Fruit fly (Drosophila melanogaster) whole organism, wandering third instar larva: ENCODE results near the gene CG5103.

Experiments used
- Abd-B ChIP-seq: fragments of >200 bp; optimal IDR thresholded peaks from 2 replicates; lab custom pipeline; 2017; ENCODE audit warnings: missing biosample characterization, missing genetic modification characterization
- CG32264 ChIP-seq: fragments of 200-800 bp; sonication (Bioruptor generic); optimal IDR thresholded peaks from 2 replicates; lab custom pipeline; 2016; ENCODE audit warnings: missing biosample characterization, missing genetic modification characterization
- CrebA ChIP-seq: fragments of 200-800 bp; sonication (Bioruptor generic); optimal IDR thresholded peaks from 2 replicates; lab custom pipeline; 2016; ENCODE audit warnings: missing biosample characterization, mild to moderate bottlenecking, missing genetic modification characterization, borderline replicate concordance
- Dfd ChIP-seq: fragments of >200 bp; optimal IDR thresholded peaks from 2 replicates; lab custom pipeline; 2017; ENCODE audit warnings: missing biosample characterization, missing genetic modification characterization
- Dif ChIP-seq: fragments of 200-275, 200-300 bp; sonication (Bioruptor generic); optimal IDR thresholded peaks from 2 replicates; lab custom pipeline; 2018; ENCODE audit warnings: missing biosample characterization, missing genetic modification characterization; ENCODE audit not compliant: partially characterized antibody
- GATAd ChIP-seq: sonication (Bioruptor generic); optimal IDR thresholded peaks from 2 replicates; lab custom pipeline; 2016; ENCODE audit warnings: missing biosample characterization, missing genetic modification characterization
- Hnf4 ChIP-seq: fragments of 200-800 bp; sonication (Bioruptor generic); optimal IDR thresholded peaks from 2 replicates; lab custom pipeline; 2016; ENCODE audit warnings: missing biosample characterization, mild to moderate bottlenecking, missing genetic modification characterization
- Hr78 ChIP-seq: fragments of >200 bp; optimal IDR thresholded peaks from 2 replicates; lab custom pipeline; 2017; ENCODE audit warnings: missing biosample characterization, missing genetic modification characterization
- Hr83 ChIP-seq: fragments of 200-300 bp; sonication (Bioruptor generic); optimal IDR thresholded peaks from 2 replicates; lab custom pipeline; 2016; ENCODE audit warnings: missing biosample characterization, mild to moderate bottlenecking, missing genetic modification characterization, moderate library complexity; ENCODE audit not compliant: poor library complexity, severe bottlenecking
- Jra ChIP-seq: sonication (Bioruptor generic); optimal IDR thresholded peaks from 2 replicates; lab custom pipeline; 2016; ENCODE audit warnings: missing biosample characterization, missing genetic modification characterization
- Mio ChIP-seq: sonication (Bioruptor generic); optimal IDR thresholded peaks from 2 replicates; lab custom pipeline; 2016; ENCODE audit warnings: missing biosample characterization, missing genetic modification characterization
- Myc ChIP-seq: fragments of >200 bp; optimal IDR thresholded peaks from 2 replicates; lab custom pipeline; 2017
- N ChIP-seq: fragments of >200 bp; optimal IDR thresholded peaks from 2 replicates; lab custom pipeline; 2018; ENCODE audit warnings: missing biosample characterization, missing external identifiers, missing genetic modification characterization
- Rel ChIP-seq, 2 experiments: fragments of 200-800 bp; sonication (Bioruptor generic) in 1 of 2; optimal IDR thresholded peaks; 2 replicates in 1 of 2; 3 replicates in 1 of 2; lab custom pipeline; 2016 to 2019; ENCODE audit warnings: mild to moderate bottlenecking in 2 of 2, missing biosample characterization in 2 of 2, missing genetic modification characterization in 2 of 2, moderate library complexity in 1 of 2
- Vsx2 ChIP-seq: fragments of 200-300, 225-300 bp; sonication (Bioruptor generic); optimal IDR thresholded peaks from 2 replicates; lab custom pipeline; 2018; ENCODE audit warnings: missing biosample characterization, missing genetic modification characterization; ENCODE audit not compliant: partially characterized antibody
- br ChIP-seq: fragments of 200-800 bp; sonication (Bioruptor generic); optimal IDR thresholded peaks from 2 replicates; lab custom pipeline; 2016; ENCODE audit warnings: missing biosample characterization, missing genetic modification characterization
- dl ChIP-seq, 2 experiments: fragments of 175-275, 200-275 bp in 1 of 2; fragments of 200-275 bp in 1 of 2; sonication (Bioruptor generic); optimal IDR thresholded peaks; lab custom pipeline; 2018; ENCODE audit warnings: mild to moderate bottlenecking in 2 of 2, missing biosample characterization in 2 of 2, missing genetic modification characterization in 2 of 2, moderate library complexity in 2 of 2; ENCODE audit not compliant: partially characterized antibody in 2 of 2, insufficient read depth in 1 of 2
- dmrt93B ChIP-seq: fragments of 200-800 bp; sonication (Bioruptor generic); optimal IDR thresholded peaks from 2 replicates; lab custom pipeline; 2018; ENCODE audit warnings: missing biosample characterization, mild to moderate bottlenecking, missing genetic modification characterization
- dsf ChIP-seq: sonication (Bioruptor generic); optimal IDR thresholded peaks from 2 replicates; lab custom pipeline; 2016; ENCODE audit warnings: missing biosample characterization, missing genetic modification characterization, borderline replicate concordance
- ey ChIP-seq: fragments of 200-800 bp; sonication (Bioruptor generic); optimal IDR thresholded peaks from 2 replicates; lab custom pipeline; 2016; ENCODE audit warnings: missing biosample characterization, missing genetic modification characterization
- foxo ChIP-seq, 2 experiments: fragments of 200-800 bp; sonication (Bioruptor generic); optimal IDR thresholded peaks; 2 replicates in 1 of 2; 3 replicates in 1 of 2; lab custom pipeline; 2016 to 2017; ENCODE audit warnings: missing biosample characterization in 2 of 2, missing genetic modification characterization in 2 of 2
- fru ChIP-seq: fragments of 200-800 bp; sonication (Bioruptor generic); optimal IDR thresholded peaks from 3 replicates; lab custom pipeline; 2016; ENCODE audit warnings: missing biosample characterization, mild to moderate bottlenecking, missing genetic modification characterization
- h ChIP-seq: fragments of 200-800 bp; sonication (Bioruptor generic); optimal IDR thresholded peaks from 3 replicates; lab custom pipeline; 2016; ENCODE audit warnings: missing biosample characterization, mild to moderate bottlenecking, missing genetic modification characterization
- jim ChIP-seq: fragments of 175-275, 200-325 bp; sonication (Bioruptor generic); optimal IDR thresholded peaks from 2 replicates; lab custom pipeline; 2016; ENCODE audit warnings: missing biosample characterization, mild to moderate bottlenecking, missing genetic modification characterization
- lola ChIP-seq: fragments of >200 bp; optimal IDR thresholded peaks from 2 replicates; lab custom pipeline; 2017; ENCODE audit warnings: missing biosample characterization, missing genetic modification characterization
- pan ChIP-seq: fragments of >200 bp; optimal IDR thresholded peaks from 2 replicates; lab custom pipeline; 2017
- psq ChIP-seq: fragments of 200-800 bp; sonication (Bioruptor generic); optimal IDR thresholded peaks from 3 replicates; lab custom pipeline; 2017; ENCODE audit warnings: missing biosample characterization, mild to moderate bottlenecking, missing genetic modification characterization, moderate library complexity
- sage ChIP-seq: fragments of 200-800 bp; sonication (Bioruptor generic); optimal IDR thresholded peaks from 2 replicates; lab custom pipeline; 2016; ENCODE audit warnings: missing biosample characterization, mild to moderate bottlenecking, missing genetic modification characterization
- sv ChIP-seq: fragments of 200-800 bp; sonication (Bioruptor generic); optimal IDR thresholded peaks from 3 replicates; lab custom pipeline; 2016; ENCODE audit warnings: missing biosample characterization, missing genetic modification characterization
- tai ChIP-seq: sonication (Bioruptor generic); optimal IDR thresholded peaks from 2 replicates; lab custom pipeline; 2016; ENCODE audit warnings: missing biosample characterization, missing genetic modification characterization
- usp ChIP-seq: fragments of >200 bp; optimal IDR thresholded peaks from 2 replicates; lab custom pipeline; 2017; ENCODE audit warnings: missing biosample characterization, missing genetic modification characterization
- woc ChIP-seq: sonication (Bioruptor generic); optimal IDR thresholded peaks from 2 replicates; lab custom pipeline; 2016; ENCODE audit warnings: missing biosample characterization, mild to moderate bottlenecking, missing genetic modification characterization

CG5103 gene

dm6 chr3L:18294212-18294944 lies at the start of gene CG5103:
Gene CG5103, minus strand, starts transcription at chr3L:18294262.
- TF ChIP-seq pan (lab: Kevin White, UChicago) (no peak), Vsx2 (GFP tag; lab: Kevin White, UChicago) (no peak), dl (GFP tag; optimal IDR thresholded peaks at IDR 0.05; lab: Kevin White, UChicago; ENCODE audit: insufficient read depth in 1 of 2, partially characterized antibody in 2 of 2) (no peak), CrebA (GFP tag; lab: Kevin White, UChicago) (no peak), Dfd (no peak), dsf (no peak), N (GFP tag; lab: Kevin White, UChicago) (no peak), Myc (no peak), CG32264 (no peak), ey (GFP tag; lab: Kevin White, UChicago) (no peak), Hr78 (GFP tag; lab: Kevin White, UChicago) (no peak), psq (no peak), sage (GFP tag; lab: Kevin White, UChicago) (no peak)

- no peak for TF ChIP-seq Hr78 (GFP tag; lab: Kevin White, UChicago)
- no peak for TF ChIP-seq Myc
- no peak for TF ChIP-seq N (GFP tag; lab: Kevin White, UChicago)
- TF ChIP-seq sage (GFP tag; lab: Kevin White, UChicago) = no peak
- TF ChIP-seq CrebA (GFP tag; lab: Kevin White, UChicago) = no peak
- TF ChIP-seq br = no peak
- TF ChIP-seq woc (GFP tag; lab: Kevin White, UChicago) = no peak
- TF ChIP-seq fru (GFP tag; lab: Kevin White, UChicago) = no peak
- no peak for TF ChIP-seq GATAd (GFP tag; lab: Kevin White, UChicago)
- TF ChIP-seq Hnf4 (GFP tag; lab: Kevin White, UChicago) = no peak
- TF ChIP-seq jim (GFP tag; lab: Kevin White, UChicago) = no peak
- TF ChIP-seq dsf = no peak
- no peak for TF ChIP-seq Hr83 (GFP tag; lab: Kevin White, UChicago)
- no peak for TF ChIP-seq h
- TF ChIP-seq psq = no peak
- no peak for TF ChIP-seq sv (GFP tag; lab: Kevin White, UChicago)
- no peak for TF ChIP-seq Mio (GFP tag; lab: Kevin White, UChicago)
- no peak for TF ChIP-seq Dif
Measured at dm6 chr3L:18334253-18334652, 40.2 kb upstream of the CG5103 start.

dm6 chr3L:18329077-18329476 lies 35.0 kb upstream of the CG5103 start:
- no peak for TF ChIP-seq ey (GFP tag; lab: Kevin White, UChicago)
- TF ChIP-seq tai = no peak
- TF ChIP-seq CG32264 = no peak
- TF ChIP-seq usp (GFP tag; lab: Kevin White, UChicago) = no peak
- TF ChIP-seq CrebA (GFP tag; lab: Kevin White, UChicago) = no peak
- no peak for TF ChIP-seq Rel (GFP tag; optimal IDR thresholded peaks at IDR 0.05; lab: Kevin White, UChicago)
- no peak for TF ChIP-seq Rel (tag; optimal IDR thresholded peaks at IDR 0.05; lab: Kevin White, UChicago)
- no peak for TF ChIP-seq N (GFP tag; lab: Kevin White, UChicago)
- no peak for TF ChIP-seq dmrt93B
- TF ChIP-seq foxo (GFP tag; optimal IDR thresholded peaks at IDR 0.05; lab: Kevin White, UChicago) = no peak
- TF ChIP-seq GATAd (GFP tag; lab: Kevin White, UChicago) = no peak
- no peak for TF ChIP-seq Jra (GFP tag; lab: Kevin White, UChicago)
- no peak for TF ChIP-seq Vsx2 (GFP tag; lab: Kevin White, UChicago)
- no peak for TF ChIP-seq fru (GFP tag; lab: Kevin White, UChicago)
- no peak for TF ChIP-seq lola
- TF ChIP-seq Abd-B (GFP tag; lab: Kevin White, UChicago) = no peak
- no peak for TF ChIP-seq br

dm6 chr3L:18316012-18316411 lies 21.9 kb upstream of the CG5103 start:
- no peak for TF ChIP-seq Dfd
- no peak for TF ChIP-seq CrebA (GFP tag; lab: Kevin White, UChicago)
